Fruit fly (Drosophila melanogaster) whole organism, wandering third instar larva: ENCODE measurements around the gene CG5021.

Experiments
- CG32264 ChIP-seq: fragments of 200-800 bp; sonication (Bioruptor generic); optimal IDR thresholded peaks from 2 replicates; lab custom pipeline; 2016; ENCODE audit warnings: missing biosample characterization, missing genetic modification characterization
- CG9705 ChIP-seq: fragments of 200-800 bp; sonication (Bioruptor generic); optimal IDR thresholded peaks from 2 replicates; lab custom pipeline; 2018; ENCODE audit warnings: missing biosample characterization, mild to moderate bottlenecking, missing genetic modification characterization
- CrebA ChIP-seq: fragments of 200-800 bp; sonication (Bioruptor generic); optimal IDR thresholded peaks from 2 replicates; lab custom pipeline; 2016; ENCODE audit warnings: missing biosample characterization, mild to moderate bottlenecking, missing genetic modification characterization, borderline replicate concordance
- Dfd ChIP-seq: fragments of >200 bp; optimal IDR thresholded peaks from 2 replicates; lab custom pipeline; 2017; ENCODE audit warnings: missing biosample characterization, missing genetic modification characterization
- GATAd ChIP-seq: sonication (Bioruptor generic); optimal IDR thresholded peaks from 2 replicates; lab custom pipeline; 2016; ENCODE audit warnings: missing biosample characterization, missing genetic modification characterization
- HLH106 ChIP-seq: fragments of 200-800 bp; optimal IDR thresholded peaks from 3 replicates; lab custom pipeline; 2019; ENCODE audit warnings: missing biosample characterization, mild to moderate bottlenecking, missing genetic modification characterization, moderate library complexity
- Hr83 ChIP-seq: fragments of 200-300 bp; sonication (Bioruptor generic); optimal IDR thresholded peaks from 2 replicates; lab custom pipeline; 2016; ENCODE audit warnings: missing biosample characterization, mild to moderate bottlenecking, missing genetic modification characterization, moderate library complexity; ENCODE audit not compliant: poor library complexity, severe bottlenecking
- Mio ChIP-seq: sonication (Bioruptor generic); optimal IDR thresholded peaks from 2 replicates; lab custom pipeline; 2016; ENCODE audit warnings: missing biosample characterization, missing genetic modification characterization
- Myc ChIP-seq: fragments of >200 bp; optimal IDR thresholded peaks from 2 replicates; lab custom pipeline; 2017
- N ChIP-seq: fragments of >200 bp; optimal IDR thresholded peaks from 2 replicates; lab custom pipeline; 2018; ENCODE audit warnings: missing biosample characterization, missing external identifiers, missing genetic modification characterization
- OdsH ChIP-seq: fragments of 200-800 bp; sonication (Bioruptor generic); optimal IDR thresholded peaks from 2 replicates; lab custom pipeline; 2016; ENCODE audit warnings: missing biosample characterization, mild to moderate bottlenecking, missing genetic modification characterization
- Rel ChIP-seq, 2 experiments: fragments of 200-800 bp; sonication (Bioruptor generic) in 1 of 2; optimal IDR thresholded peaks; 2 replicates in 1 of 2; 3 replicates in 1 of 2; lab custom pipeline; 2016 to 2019; ENCODE audit warnings: mild to moderate bottlenecking in 2 of 2, missing biosample characterization in 2 of 2, missing genetic modification characterization in 2 of 2, moderate library complexity in 1 of 2
- Sp1 ChIP-seq: fragments of 200-800 bp; sonication (Bioruptor generic); optimal IDR thresholded peaks from 3 replicates; lab custom pipeline; 2019; ENCODE audit warnings: missing biosample characterization, mild to moderate bottlenecking, missing genetic modification characterization, moderate library complexity
- dl ChIP-seq, 2 experiments: fragments of 175-275, 200-275 bp in 1 of 2; fragments of 200-275 bp in 1 of 2; sonication (Bioruptor generic); optimal IDR thresholded peaks; lab custom pipeline; 2018; ENCODE audit warnings: mild to moderate bottlenecking in 2 of 2, missing biosample characterization in 2 of 2, missing genetic modification characterization in 2 of 2, moderate library complexity in 2 of 2; ENCODE audit not compliant: partially characterized antibody in 2 of 2, insufficient read depth in 1 of 2
- dmrt93B ChIP-seq: fragments of 200-800 bp; sonication (Bioruptor generic); optimal IDR thresholded peaks from 2 replicates; lab custom pipeline; 2018; ENCODE audit warnings: missing biosample characterization, mild to moderate bottlenecking, missing genetic modification characterization
- dsf ChIP-seq: sonication (Bioruptor generic); optimal IDR thresholded peaks from 2 replicates; lab custom pipeline; 2016; ENCODE audit warnings: missing biosample characterization, missing genetic modification characterization, borderline replicate concordance
- ey ChIP-seq: fragments of 200-800 bp; sonication (Bioruptor generic); optimal IDR thresholded peaks from 2 replicates; lab custom pipeline; 2016; ENCODE audit warnings: missing biosample characterization, missing genetic modification characterization
- foxo ChIP-seq, 2 experiments: fragments of 200-800 bp; sonication (Bioruptor generic); optimal IDR thresholded peaks; 2 replicates in 1 of 2; 3 replicates in 1 of 2; lab custom pipeline; 2016 to 2017; ENCODE audit warnings: missing biosample characterization in 2 of 2, missing genetic modification characterization in 2 of 2
- fru ChIP-seq: fragments of 200-800 bp; sonication (Bioruptor generic); optimal IDR thresholded peaks from 3 replicates; lab custom pipeline; 2016; ENCODE audit warnings: missing biosample characterization, mild to moderate bottlenecking, missing genetic modification characterization
- h ChIP-seq: fragments of 200-800 bp; sonication (Bioruptor generic); optimal IDR thresholded peaks from 3 replicates; lab custom pipeline; 2016; ENCODE audit warnings: missing biosample characterization, mild to moderate bottlenecking, missing genetic modification characterization
- jim ChIP-seq: fragments of 175-275, 200-325 bp; sonication (Bioruptor generic); optimal IDR thresholded peaks from 2 replicates; lab custom pipeline; 2016; ENCODE audit warnings: missing biosample characterization, mild to moderate bottlenecking, missing genetic modification characterization
- lola ChIP-seq: fragments of >200 bp; optimal IDR thresholded peaks from 2 replicates; lab custom pipeline; 2017; ENCODE audit warnings: missing biosample characterization, missing genetic modification characterization
- pan ChIP-seq: fragments of >200 bp; optimal IDR thresholded peaks from 2 replicates; lab custom pipeline; 2017
- psq ChIP-seq: fragments of 200-800 bp; sonication (Bioruptor generic); optimal IDR thresholded peaks from 3 replicates; lab custom pipeline; 2017; ENCODE audit warnings: missing biosample characterization, mild to moderate bottlenecking, missing genetic modification characterization, moderate library complexity
- rgr ChIP-seq: fragments of 200-800 bp; sonication (Bioruptor generic); optimal IDR thresholded peaks from 3 replicates; lab custom pipeline; 2016; ENCODE audit warnings: missing biosample characterization, mild to moderate bottlenecking, missing genetic modification characterization
- sv ChIP-seq: fragments of 200-800 bp; sonication (Bioruptor generic); optimal IDR thresholded peaks from 3 replicates; lab custom pipeline; 2016; ENCODE audit warnings: missing biosample characterization, missing genetic modification characterization
- tai ChIP-seq: sonication (Bioruptor generic); optimal IDR thresholded peaks from 2 replicates; lab custom pipeline; 2016; ENCODE audit warnings: missing biosample characterization, missing genetic modification characterization
- usp ChIP-seq: fragments of >200 bp; optimal IDR thresholded peaks from 2 replicates; lab custom pipeline; 2017; ENCODE audit warnings: missing biosample characterization, missing genetic modification characterization
- woc ChIP-seq: sonication (Bioruptor generic); optimal IDR thresholded peaks from 2 replicates; lab custom pipeline; 2016; ENCODE audit warnings: missing biosample characterization, mild to moderate bottlenecking, missing genetic modification characterization

The CG5021 gene

DNA sequence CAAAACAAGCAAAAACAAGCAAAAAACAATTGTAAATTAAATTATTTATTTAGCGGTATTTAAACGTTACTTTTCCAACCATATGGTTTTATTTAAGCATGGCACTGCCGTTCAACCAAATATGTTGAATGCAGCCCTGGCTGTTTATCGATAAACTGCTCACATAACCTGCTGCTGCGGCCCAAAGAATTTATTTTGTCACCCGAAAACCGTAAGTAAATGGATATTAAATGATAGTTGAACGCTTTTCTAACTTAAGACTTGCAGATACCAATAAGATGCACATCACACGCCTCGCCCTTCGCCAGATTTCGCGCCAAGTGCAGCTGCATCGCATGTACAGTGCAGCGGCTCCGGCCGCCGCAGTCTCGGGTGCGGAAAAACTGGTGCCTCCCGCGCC is 10.0 kb upstream of the CG5021 start, which contains the start of gene mRpL12:
TSS of gene mRpL12 (plus strand) at position 123 of the 400 bp plus-strand sequence.
- TF ChIP-seq h (GFP tag; lab: Kevin White, UChicago) (no peak), Rel (GFP tag; optimal IDR thresholded peaks at IDR 0.05; lab: Kevin White, UChicago) (no peak), Rel (tag; optimal IDR thresholded peaks at IDR 0.05; lab: Kevin White, UChicago) (no peak)

DNA sequence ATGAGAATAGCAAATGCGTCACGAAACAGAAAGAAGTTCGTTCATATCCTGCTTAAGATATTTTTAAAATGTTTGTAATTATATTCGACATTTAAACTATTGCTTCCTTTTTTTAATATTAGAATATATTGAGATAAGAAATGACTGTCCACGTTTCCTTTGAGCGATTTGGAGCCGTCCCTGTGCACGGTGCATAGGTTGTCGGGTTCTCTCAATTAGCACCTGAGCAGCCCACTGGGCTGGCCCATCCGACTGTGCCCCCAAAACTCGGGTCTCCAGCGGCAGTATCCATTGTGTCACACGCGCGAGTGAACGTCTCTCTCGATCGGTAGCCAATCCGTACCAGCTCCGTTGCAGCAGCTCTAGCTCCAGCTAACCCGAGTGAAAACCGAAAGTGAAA is 8.1 kb upstream of the CG5021 start, which contains the start of gene CG13313:
TSS of gene CG13313 (plus strand) at position 301 of the 400 bp plus-strand sequence.
- TF ChIP-seq usp (GFP tag; lab: Kevin White, UChicago) (no peak), GATAd (GFP tag; lab: Kevin White, UChicago) (no peak), dsf (no peak), jim (GFP tag; lab: Kevin White, UChicago) (no peak), Sp1 (GFP tag; lab: Kevin White, UChicago) (no peak)
- TF ChIP-seq, all 38 proteins: peak for 0

DNA sequence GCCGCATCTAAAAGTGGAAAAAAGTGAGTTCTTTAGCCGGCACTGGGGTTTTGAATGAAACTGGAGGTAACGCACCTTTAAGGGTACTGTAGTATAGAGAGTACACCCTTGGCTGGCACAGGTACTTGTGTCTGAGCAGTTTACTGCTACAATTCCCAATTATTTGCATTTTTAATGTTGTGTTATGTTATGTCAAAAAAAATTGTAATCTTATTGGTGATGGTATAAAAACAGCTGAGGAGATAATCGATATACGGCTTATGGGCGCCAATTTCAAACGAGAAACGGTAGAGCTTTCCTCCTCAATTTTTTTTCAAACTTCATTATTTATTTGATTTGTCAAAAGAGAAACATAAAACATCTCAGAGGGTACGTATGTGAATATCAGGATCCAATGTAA is 2.2 kb upstream of the CG5021 start, which contains the start of gene ValRS-m:
TSS of gene ValRS-m (minus strand) at position 312 of the 400 bp plus-strand sequence.
- TF ChIP-seq pan (lab: Kevin White, UChicago) (no peak), Sp1 (GFP tag; lab: Kevin White, UChicago) (no peak), Mio (GFP tag; lab: Kevin White, UChicago) (no peak), Myc (lab: Kevin White, UChicago) (no peak), Hr83 (GFP tag; lab: Kevin White, UChicago) (no peak), GATAd (GFP tag; lab: Kevin White, UChicago) (no peak), rgr (GFP tag; lab: Kevin White, UChicago) (no peak), usp (GFP tag; lab: Kevin White, UChicago) (no peak), fru (no peak), dsf (no peak), N (no peak), Dfd (GFP tag; lab: Kevin White, UChicago) (no peak)

DNA sequence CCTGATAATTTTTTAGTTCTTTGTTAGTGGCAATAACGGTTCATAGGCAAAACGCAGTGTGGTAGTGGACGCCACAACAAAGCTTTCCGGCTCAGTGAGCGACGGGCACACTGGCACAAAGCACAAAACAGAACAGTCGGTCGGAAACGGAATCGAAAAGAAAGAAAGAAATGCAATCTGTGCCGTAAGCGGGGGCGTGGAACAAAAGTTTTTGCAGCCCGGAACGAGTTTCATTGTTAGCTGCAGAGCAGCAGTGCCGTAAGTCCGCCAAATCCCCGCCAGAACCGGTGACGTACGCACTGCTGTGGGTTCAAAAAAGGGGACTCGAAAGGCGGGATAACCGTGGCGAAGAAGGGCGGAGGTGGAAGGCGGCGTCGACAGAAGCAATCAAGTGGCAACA is 1.8 kb downstream of the CG5021 start, which contains the start of gene CG5026:
TSS of gene CG5026 (plus strand) at position 92 of the 400 bp plus-strand sequence.
- TF ChIP-seq Rel (GFP tag; optimal IDR thresholded peaks at IDR 0.05; lab: Kevin White, UChicago) (no peak), Rel (tag; optimal IDR thresholded peaks at IDR 0.05; lab: Kevin White, UChicago) (peak; percentile 76), psq (GFP tag; lab: Kevin White, UChicago) (peak; percentile 93), lola (GFP tag; lab: Kevin White, UChicago) (no peak), OdsH (GFP tag; lab: Kevin White, UChicago) (peak; percentile 3)

DNA sequence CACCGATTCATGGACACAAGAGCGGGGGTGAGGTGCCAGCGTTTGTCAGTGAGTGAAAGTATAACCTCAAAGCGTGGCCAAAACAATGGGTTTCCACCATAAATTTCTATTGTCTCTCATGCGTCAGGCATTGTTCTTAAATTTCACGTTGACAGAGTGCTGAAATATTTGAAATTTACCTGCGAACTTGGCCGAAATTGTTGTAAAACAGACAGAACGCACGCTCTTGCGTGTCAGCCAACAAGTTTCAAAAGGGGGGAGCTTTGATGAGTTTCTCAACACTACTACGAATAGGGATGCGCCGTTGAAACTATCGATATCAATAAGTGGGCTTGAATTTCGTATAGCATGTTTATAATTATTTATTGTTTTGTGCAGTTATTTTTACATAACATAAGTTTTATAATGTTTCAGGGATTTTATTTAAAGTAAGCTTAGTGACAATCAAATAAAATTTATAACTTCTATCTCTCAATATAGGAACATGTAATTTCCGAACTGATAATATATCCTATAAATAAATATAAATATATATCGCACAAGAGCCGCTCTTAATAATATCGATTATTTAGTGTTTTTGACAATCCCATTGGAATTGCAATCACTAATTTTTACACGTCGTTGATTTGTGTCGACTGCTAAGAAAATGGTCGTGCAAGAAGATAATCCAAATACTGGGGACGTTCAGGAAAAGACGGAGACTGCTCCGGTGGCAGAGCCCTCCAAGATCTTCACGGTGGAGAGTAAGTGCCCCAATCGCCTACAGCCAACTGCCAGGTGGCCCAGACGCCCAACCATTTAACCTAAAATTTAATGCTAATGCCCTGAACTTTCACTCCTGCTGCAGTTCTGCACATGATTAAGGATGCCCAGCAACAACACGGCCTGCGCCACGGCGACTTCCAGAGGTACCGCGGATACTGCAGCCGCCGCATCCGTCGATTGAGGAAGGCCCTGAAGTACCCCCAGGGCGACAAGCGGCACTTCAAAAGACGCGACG is 8.1 kb downstream of the CG5021 start, which contains the start of the genes pix and Srp68:
TSS of gene pix (minus strand) at position 288 of the 1,000 bp plus-strand sequence.
TSS of gene Srp68 (plus strand) at position 569 of the 1,000 bp plus-strand sequence.
- TF ChIP-seq sv (GFP tag; lab: Kevin White, UChicago) (peak; percentile 55), dmrt93B (peak; percentile 31), ey (GFP tag; lab: Kevin White, UChicago) (peak; percentile 70), tai (GFP tag; lab: Kevin White, UChicago) (no peak), woc (peak; percentile 44), usp (GFP tag; lab: Kevin White, UChicago) (no peak), Hr83 (GFP tag; lab: Kevin White, UChicago) (peak; percentile 0), CG32264 (GFP tag; lab: Kevin White, UChicago) (no peak), GATAd (GFP tag; lab: Kevin White, UChicago) (peak; percentile 60), Mio (GFP tag; lab: Kevin White, UChicago) (no peak), Rel (GFP tag; optimal IDR thresholded peaks at IDR 0.05; lab: Kevin White, UChicago) (no peak), Rel (tag; optimal IDR thresholded peaks at IDR 0.05; lab: Kevin White, UChicago) (peak; percentile 25), Dfd (GFP tag; lab: Kevin White, UChicago) (no peak), rgr (GFP tag; lab: Kevin White, UChicago) (peak; percentile 72), foxo (GFP tag; optimal IDR thresholded peaks at IDR 0.05; lab: Kevin White, UChicago) (peak in 1 of 2 experiments; percentile 61), fru (no peak), CG9705 (GFP tag; lab: Kevin White, UChicago) (peak; percentile 54), Myc (lab: Kevin White, UChicago) (no peak), dl (GFP tag; optimal IDR thresholded peaks at IDR 0.05; lab: Kevin White, UChicago; ENCODE audit: insufficient read depth in 1 of 2, partially characterized antibody in 2 of 2) (no peak), h (GFP tag; lab: Kevin White, UChicago) (no peak), OdsH (GFP tag; lab: Kevin White, UChicago) (peak; percentile 70), psq (GFP tag; lab: Kevin White, UChicago) (peak; percentile 74), Sp1 (GFP tag; lab: Kevin White, UChicago) (peak; percentile 74), CrebA (GFP tag; lab: Kevin White, UChicago) (no peak), HLH106 (tag; lab: Kevin White, UChicago) (peak; percentile 80)
- TF ChIP-seq, all 38 proteins: peak for 14
